Fruit fly (Drosophila melanogaster) whole organism, embryonic: ENCODE results near the gene ash1.

Experiments used
- Asciz ChIP-seq: fragments of 200-800 bp; sonication (Bioruptor generic); optimal IDR thresholded peaks from 2 replicates; lab custom pipeline; 2017; ENCODE audit warnings: missing biosample characterization, mild to moderate bottlenecking, missing genetic modification characterization, missing genetic modification reagents
- Bgb ChIP-seq: fragments of 200-800 bp; sonication (Bioruptor generic); IDR thresholded peaks from 2 replicates; pipeline ENCODE4 v1.3.6; 2022; ENCODE audit warnings: missing biosample characterization, missing genetic modification characterization; ENCODE audit not compliant: partially characterized antibody
- CG1024 ChIP-seq: fragments of 200-800 bp; sonication (Bioruptor generic); IDR thresholded peaks from 2 replicates; pipeline ENCODE4 v1.3.6; 2022; ENCODE audit warnings: missing biosample characterization, missing genetic modification characterization
- CG11504 ChIP-seq: fragments of 200-800 bp; sonication (Bioruptor generic); optimal IDR thresholded peaks from 3 replicates; lab custom pipeline; 2019; ENCODE audit warnings: missing biosample characterization, mild to moderate bottlenecking, missing genetic modification characterization, moderate library complexity
- CG13894 ChIP-seq: fragments of 200-800 bp; sonication (Bioruptor generic); optimal IDR thresholded peaks from 3 replicates; lab custom pipeline; 2018; ENCODE audit warnings: missing biosample characterization, mild to moderate bottlenecking, missing genetic modification characterization, moderate library complexity
- CG17802 ChIP-seq: fragments of 200-800 bp; sonication (Bioruptor generic); optimal IDR thresholded peaks from 2 replicates; lab custom pipeline; 2018; ENCODE audit warnings: missing biosample characterization, mild to moderate bottlenecking, missing genetic modification characterization, moderate library complexity
- CG1832 ChIP-seq: fragments of 200-800 bp; sonication (Bioruptor generic); optimal IDR thresholded peaks from 2 replicates; lab custom pipeline; 2017; ENCODE audit warnings: missing biosample characterization, mild to moderate bottlenecking, missing genetic modification characterization, inconsistent platforms
- CG30403 ChIP-seq: fragments of 200-800 bp; sonication (Bioruptor generic); optimal IDR thresholded peaks from 3 replicates; lab custom pipeline; 2016; ENCODE audit warnings: missing biosample characterization, missing genetic modification characterization
- CG4424 ChIP-seq: fragments of 200-800 bp; sonication (Bioruptor generic); optimal IDR thresholded peaks from 3 replicates; lab custom pipeline; 2016; ENCODE audit warnings: missing biosample characterization, missing genetic modification characterization
- CG4854 ChIP-seq: fragments of 200-800 bp; sonication (Bioruptor generic); optimal IDR thresholded peaks from 2 replicates; lab custom pipeline; 2016; ENCODE audit warnings: missing biosample characterization, missing genetic modification characterization, inconsistent platforms
- CG8281 ChIP-seq: fragments of 200-800 bp; sonication (Bioruptor generic); optimal IDR thresholded peaks from 2 replicates; lab custom pipeline; 2018; ENCODE audit warnings: missing biosample characterization, mild to moderate bottlenecking, missing genetic modification characterization, moderate library complexity
- CG9932 ChIP-seq: fragments of 200-800 bp; sonication (Bioruptor generic); IDR thresholded peaks from 2 replicates; pipeline ENCODE4 v1.3.6; 2022; ENCODE audit warnings: missing biosample characterization, missing genetic modification characterization
- Deaf1 ChIP-seq: fragments of 200-800 bp; optimal IDR thresholded peaks from 3 replicates; lab custom pipeline; 2019; ENCODE audit warnings: missing biosample characterization, mild to moderate bottlenecking, missing genetic modification characterization, moderate library complexity
- Dref ChIP-seq: fragments of 200-800 bp; sonication (Bioruptor generic); IDR thresholded peaks from 2 replicates; pipeline ENCODE4 v1.3.6; 2022; ENCODE audit warnings: missing biosample characterization, missing genetic modification characterization
- Ets65A ChIP-seq: fragments of 200-800 bp; sonication (Bioruptor generic); peaks from one replicate; lab custom pipeline; 2016; ENCODE audit warnings: missing biosample characterization, missing genetic modification characterization
- Fer2 ChIP-seq: fragments of 200-800 bp; sonication (Bioruptor generic); optimal IDR thresholded peaks from 2 replicates; lab custom pipeline; 2018; ENCODE audit warnings: missing biosample characterization, mild to moderate bottlenecking, missing genetic modification characterization, moderate library complexity
- Fer3 ChIP-seq: fragments of 200-800 bp; sonication (Bioruptor generic); optimal IDR thresholded peaks from 2 replicates; lab custom pipeline; 2018; ENCODE audit warnings: missing biosample characterization, mild to moderate bottlenecking, missing genetic modification characterization, moderate library complexity
- HmgD ChIP-seq: fragments of 200-800 bp; sonication (Bioruptor generic); optimal IDR thresholded peaks from 3 replicates; lab custom pipeline; 2016; ENCODE audit warnings: missing biosample characterization, missing genetic modification characterization
- Nf-YB ChIP-seq: fragments of 200-800 bp; sonication (Bioruptor generic); optimal IDR thresholded peaks from 3 replicates; lab custom pipeline; 2019; ENCODE audit warnings: missing biosample characterization, mild to moderate bottlenecking, missing genetic modification characterization, moderate library complexity
- Nf-YC ChIP-seq: fragments of 200-800 bp; optimal IDR thresholded peaks from 3 replicates; lab custom pipeline; 2019; ENCODE audit warnings: missing biosample characterization, mild to moderate bottlenecking, missing genetic modification characterization, moderate library complexity
- Ravus ChIP-seq: fragments of 200-800 bp; sonication (Bioruptor generic); IDR thresholded peaks from 2 replicates; pipeline ENCODE4 v1.3.6; 2022; ENCODE audit warnings: missing biosample characterization, missing genetic modification characterization
- Scr ChIP-seq: fragments of 200-800 bp; sonication (Bioruptor generic); IDR thresholded peaks from 2 replicates; pipeline ENCODE4 v1.3.6; 2022; ENCODE audit warnings: missing biosample characterization, missing genetic modification characterization; ENCODE audit not compliant: partially characterized antibody
- Sin3A ChIP-seq: fragments of >200 bp; optimal IDR thresholded peaks from 2 replicates; lab custom pipeline; 2018
- Trl ChIP-seq, 3 experiments: fragments of >200 bp in 2 of 3; fragments of 200-800 bp in 1 of 3; sonication (Bioruptor generic) in 1 of 3; optimal IDR thresholded peaks; 2 replicates in 1 of 3; 3 replicates in 2 of 3; lab custom pipeline; 2016 to 2017; ENCODE audit warnings: missing biosample characterization in 1 of 3, missing genetic modification characterization in 1 of 3
- abd-A ChIP-seq: fragments of 200-800 bp; sonication (Bioruptor generic); optimal IDR thresholded peaks from 3 replicates; lab custom pipeline; 2019; ENCODE audit warnings: missing biosample characterization, mild to moderate bottlenecking, missing genetic modification characterization, moderate library complexity
- ci ChIP-seq: fragments of 200-800 bp; sonication (Bioruptor generic); IDR thresholded peaks from 3 replicates; pipeline ENCODE4 v1.3.6; 2022; ENCODE audit warnings: missing biosample characterization, missing genetic modification characterization
- crp ChIP-seq, 2 experiments: fragments of 200-800 bp; sonication (Bioruptor generic); optimal IDR thresholded peaks; 2 replicates in 1 of 2; 3 replicates in 1 of 2; lab custom pipeline; 2017; ENCODE audit warnings: missing biosample characterization in 2 of 2, missing genetic modification characterization in 2 of 2, mild to moderate bottlenecking in 1 of 2, moderate library complexity in 1 of 2
- emc ChIP-seq: fragments of 200-800 bp; sonication (Bioruptor generic); optimal IDR thresholded peaks from 2 replicates; lab custom pipeline; 2016; ENCODE audit warnings: missing biosample characterization, missing genetic modification characterization
- ewg ChIP-seq: fragments of 200-800 bp; sonication (Bioruptor generic); optimal IDR thresholded peaks from 3 replicates; lab custom pipeline; 2017; ENCODE audit warnings: mild to moderate bottlenecking, missing biosample characterization, missing genetic modification reagents, missing genetic modification characterization
- gro ChIP-seq: fragments of 200-800 bp; sonication (Bioruptor generic); optimal IDR thresholded peaks from 2 replicates; lab custom pipeline; 2016; ENCODE audit warnings: missing biosample characterization, missing genetic modification characterization
- gsb-n ChIP-seq: fragments of 200-800 bp; sonication (Bioruptor generic); optimal IDR thresholded peaks from 3 replicates; lab custom pipeline; 2018; ENCODE audit warnings: missing biosample characterization, mild to moderate bottlenecking, missing genetic modification characterization
- peb ChIP-seq: fragments of 200-800 bp; sonication (Bioruptor generic); IDR thresholded peaks from 2 replicates; pipeline ENCODE4 v1.3.6; 2022; ENCODE audit warnings: missing biosample characterization, missing genetic modification characterization
- row ChIP-seq: fragments of 200-800 bp; sonication (Bioruptor generic); IDR thresholded peaks from 3 replicates; pipeline ENCODE4 v1.3.6; 2022; ENCODE audit warnings: missing biosample characterization, missing genetic modification characterization
- sim ChIP-seq: fragments of 200-800 bp; sonication (Bioruptor generic); IDR thresholded peaks from 2 replicates; pipeline ENCODE4 v1.3.6; 2022; ENCODE audit warnings: missing biosample characterization, missing genetic modification characterization
- trem ChIP-seq: fragments of 200-800 bp; optimal IDR thresholded peaks from 3 replicates; lab custom pipeline; 2019; ENCODE audit warnings: missing biosample characterization, mild to moderate bottlenecking, missing genetic modification characterization, moderate library complexity
- wor ChIP-seq: fragments of 200-800 bp; sonication (Bioruptor generic); IDR thresholded peaks from 2 replicates; pipeline ENCODE4 v1.3.6; 2022; ENCODE audit warnings: missing biosample characterization, missing genetic modification characterization

ash1 gene

dm6 chr3L:19584369-19584915 is 14.1 kb downstream of the ash1 start, which contains the start of gene Shal (continued):
- TF ChIP-seq Fer3 (tag; lab: Kevin White, UChicago) (no peak), CG17802 (tag; lab: Kevin White, UChicago) (peak; percentile 49), abd-A (tag; lab: Kevin White, UChicago) (no peak), ci (GFP tag; lab: Robert Waterston, UW) (no peak), Scr (GFP tag; lab: Robert Waterston, UW) (no peak), CG9932 (peak; percentile 21; the same call in 1 of the 2 replicates), Asciz (no peak), Deaf1 (peak; percentile 93), row (GFP tag; lab: Robert Waterston, UW) (peak; percentile 8; the same call in 1 of the 3 replicates), Bgb (GFP tag; lab: Robert Waterston, UW) (peak; percentile 22; the same call in 1 of the 2 replicates), Nf-YB (GFP tag; lab: Kevin White, UChicago) (no peak), sim (GFP tag; lab: Robert Waterston, UW) (no peak), crp (GFP tag; optimal IDR thresholded peaks at IDR 0.05; lab: Kevin White, UChicago) (no peak), CG1024 (no peak)

dm6 chr3L:19580709-19581227 is 17.8 kb downstream of the ash1 start:
- TF ChIP-seq gsb-n (tag; lab: Kevin White, UChicago), result no peak
- TF ChIP-seq Ravus, result peak; percentile 10; the same call in 1 of the 2 replicates
- no peak for TF ChIP-seq wor (GFP tag; lab: Robert Waterston, UW)
- TF ChIP-seq Trl (optimal IDR thresholded peaks at IDR 0.05; lab: Kevin White, UChicago), result peak; percentile 33 to 68
- no peak for TF ChIP-seq Trl (GFP tag; optimal IDR thresholded peaks at IDR 0.05; lab: Kevin White, UChicago)
- TF ChIP-seq Dref, result no peak
- TF ChIP-seq peb (GFP tag; lab: Robert Waterston, UW), result no peak
- peak; percentile 60 for TF ChIP-seq CG13894 (tag; lab: Kevin White, UChicago)
- no peak for TF ChIP-seq emc (GFP tag; lab: Kevin White, UChicago)
- TF ChIP-seq Sin3A (lab: Kevin White, UChicago), result no peak
- TF ChIP-seq HmgD (GFP tag; lab: Kevin White, UChicago), result no peak
- no peak for TF ChIP-seq CG17802 (tag; lab: Kevin White, UChicago)
- no peak for TF ChIP-seq Fer2 (tag; lab: Kevin White, UChicago)
- peak; percentile 67 for TF ChIP-seq Nf-YC (tag; lab: Kevin White, UChicago)
- no peak for TF ChIP-seq gro (GFP tag; lab: Kevin White, UChicago)
- no peak for TF ChIP-seq CG4854
- TF ChIP-seq CG30403, result no peak
- no peak for TF ChIP-seq trem
- no peak for TF ChIP-seq Asciz
- no peak for TF ChIP-seq CG4424
- peak; percentile 90 for TF ChIP-seq Deaf1
- peak; percentile 63 for TF ChIP-seq ewg (GFP tag; lab: Kevin White, UChicago)
- TF ChIP-seq CG11504, result no peak
- TF ChIP-seq, all 482 proteins: peak for 6

- TF ChIP-seq Ets65A (GFP tag; lab: Kevin White, UChicago), result peak; percentile 16
- TF ChIP-seq CG8281, result peak; percentile 98
- TF ChIP-seq CG1832, result no peak
- TF ChIP-seq, all 482 proteins: peak for 2
These were observed 19.2 kb downstream of the ash1 start for dm6 chr3L:19579346-19579745.
